Fruit fly (Drosophila melanogaster) whole organism, embryonic: Measurements from ENCODE around the gene CG9919.

Experiments
- Abd-B ChIP-seq: fragments of 200-800 bp; sonication (Bioruptor generic); optimal IDR thresholded peaks from 2 replicates; lab custom pipeline; 2018; ENCODE audit warnings: missing biosample characterization, mild to moderate bottlenecking, missing genetic modification characterization, moderate library complexity
- Adf1 ChIP-seq: fragments of 200-800 bp; sonication (Bioruptor generic); IDR thresholded peaks from 2 replicates; pipeline ENCODE4 v1.3.6; 2022; ENCODE audit warnings: missing biosample characterization, missing genetic modification characterization
- Atf-2 ChIP-seq: fragments of 200-800 bp; sonication (Bioruptor generic); optimal IDR thresholded peaks from 2 replicates; lab custom pipeline; 2016; ENCODE audit warnings: missing biosample characterization, missing genetic modification characterization
- Bgb ChIP-seq: fragments of 200-800 bp; sonication (Bioruptor generic); IDR thresholded peaks from 2 replicates; pipeline ENCODE4 v1.3.6; 2022; ENCODE audit warnings: missing biosample characterization, missing genetic modification characterization; ENCODE audit not compliant: partially characterized antibody
- Blimp-1 ChIP-seq: fragments of 200-800 bp; sonication (Bioruptor generic); optimal IDR thresholded peaks from 3 replicates; lab custom pipeline; 2018; ENCODE audit warnings: missing biosample characterization, missing genetic modification characterization, mild to moderate bottlenecking, moderate library complexity, missing genetic modification reagents
- CG10543 ChIP-seq: fragments of 200-800 bp; sonication (Bioruptor generic); optimal IDR thresholded peaks from 3 replicates; lab custom pipeline; 2017; ENCODE audit warnings: missing biosample characterization, mild to moderate bottlenecking, missing genetic modification characterization, moderate library complexity
- CG11695 ChIP-seq: fragments of 200-800 bp; sonication (Bioruptor generic); IDR thresholded peaks from 3 replicates; pipeline ENCODE4 v1.3.6; 2022; ENCODE audit warnings: missing biosample characterization, missing genetic modification characterization
- CG13624 ChIP-seq: fragments of 200-800 bp; sonication (Bioruptor generic); optimal IDR thresholded peaks from 2 replicates; lab custom pipeline; 2016; ENCODE audit warnings: missing biosample characterization, missing genetic modification characterization
- CG14860 ChIP-seq: fragments of 200-800 bp; sonication (Bioruptor generic); IDR thresholded peaks from 3 replicates; pipeline ENCODE4 v1.3.6; 2022; ENCODE audit warnings: missing biosample characterization, missing genetic modification characterization; ENCODE audit not compliant: partially characterized antibody
- CG30020 ChIP-seq: fragments of 200-800 bp; optimal IDR thresholded peaks from 2 replicates; lab custom pipeline; 2019; ENCODE audit warnings: missing biosample characterization, mild to moderate bottlenecking, missing genetic modification characterization, moderate library complexity
- CG31441 ChIP-seq: fragments of 200-800 bp; sonication (Bioruptor generic); IDR thresholded peaks from 2 replicates; pipeline ENCODE4 v1.3.6; 2022; ENCODE audit warnings: missing biosample characterization, missing genetic modification characterization
- CG33557 ChIP-seq: fragments of 200-800 bp; sonication (Bioruptor generic); optimal IDR thresholded peaks from 2 replicates; lab custom pipeline; 2019; ENCODE audit warnings: missing biosample characterization, mild to moderate bottlenecking, missing genetic modification characterization, moderate library complexity
- CG34376 ChIP-seq: fragments of 200-800 bp; sonication (Bioruptor generic); optimal IDR thresholded peaks from 2 replicates; lab custom pipeline; 2018; ENCODE audit warnings: missing biosample characterization, mild to moderate bottlenecking, missing genetic modification characterization
- CG3726 ChIP-seq: fragments of 200-800 bp; sonication (Bioruptor generic); IDR thresholded peaks from 3 replicates; pipeline ENCODE4, ENCODE4 v1.3.6; 2022; ENCODE audit warnings: missing biosample characterization, missing genetic modification characterization
- CG4707 ChIP-seq: fragments of 200-800 bp; sonication (Bioruptor generic); optimal IDR thresholded peaks from 2 replicates; lab custom pipeline; 2018; ENCODE audit warnings: missing biosample characterization, mild to moderate bottlenecking, missing genetic modification characterization, moderate library complexity
- CG8290 ChIP-seq, 3 experiments: fragments of 200-800 bp; sonication (Bioruptor generic); optimal IDR thresholded peaks; 2 replicates each; lab custom pipeline; 2016 to 2019; ENCODE audit warnings: missing biosample characterization in 3 of 3, missing genetic modification characterization in 3 of 3, mild to moderate bottlenecking in 2 of 3, moderate library complexity in 1 of 3
- CG8478 ChIP-seq: fragments of >200 bp; optimal IDR thresholded peaks from 2 replicates; lab custom pipeline; 2018
- D ChIP-seq, 2 experiments: fragments of 200-800 bp in 1 of 2; fragments of >200 bp in 1 of 2; sonication (Bioruptor generic) in 1 of 2; optimal IDR thresholded peaks; 2 replicates in 1 of 2; 3 replicates in 1 of 2; lab custom pipeline; 2017; ENCODE audit warnings: mild to moderate bottlenecking in 1 of 2, missing biosample characterization in 1 of 2, missing genetic modification characterization in 1 of 2, missing genetic modification reagents in 1 of 2
- Dip3 ChIP-seq: fragments of 200-800 bp; sonication (Bioruptor generic); optimal IDR thresholded peaks from 3 replicates; lab custom pipeline; 2016; ENCODE audit warnings: missing biosample characterization, missing genetic modification characterization
- Dref ChIP-seq: fragments of 200-800 bp; sonication (Bioruptor generic); IDR thresholded peaks from 2 replicates; pipeline ENCODE4 v1.3.6; 2022; ENCODE audit warnings: missing biosample characterization, missing genetic modification characterization
- HmgD ChIP-seq: fragments of 200-800 bp; sonication (Bioruptor generic); optimal IDR thresholded peaks from 3 replicates; lab custom pipeline; 2016; ENCODE audit warnings: missing biosample characterization, missing genetic modification characterization
- Hr51 ChIP-seq, 2 experiments: fragments of 200-800 bp; sonication (Bioruptor generic); optimal IDR thresholded peaks; 2 replicates in 1 of 2; 3 replicates in 1 of 2; lab custom pipeline; 2016 to 2018; ENCODE audit warnings: missing biosample characterization in 2 of 2, missing genetic modification characterization in 2 of 2, mild to moderate bottlenecking in 1 of 2, moderate library complexity in 1 of 2
- Jarid2 ChIP-seq: fragments of 200-800 bp; sonication (Bioruptor generic); optimal IDR thresholded peaks from 3 replicates; lab custom pipeline; 2017; ENCODE audit warnings: mild to moderate bottlenecking, missing biosample characterization, missing genetic modification reagents, missing genetic modification characterization
- Lpt ChIP-seq: fragments of >200 bp; optimal IDR thresholded peaks from 2 replicates; lab custom pipeline; 2018; ENCODE audit warnings: missing biosample characterization, missing genetic modification characterization
- Meics ChIP-seq: fragments of 200-800 bp; sonication (Bioruptor generic); optimal IDR thresholded peaks from 2 replicates; lab custom pipeline; 2017; ENCODE audit warnings: missing biosample characterization, mild to moderate bottlenecking, missing genetic modification characterization
- Oaz ChIP-seq: fragments of 200-800 bp; sonication (Bioruptor generic); IDR thresholded peaks from 2 replicates; pipeline ENCODE4 v1.3.6; 2022; ENCODE audit warnings: missing biosample characterization, missing genetic modification characterization
- Oli ChIP-seq: fragments of 200-800 bp; sonication (Bioruptor generic); optimal IDR thresholded peaks from 2 replicates; lab custom pipeline; 2018; ENCODE audit warnings: missing biosample characterization, mild to moderate bottlenecking, missing genetic modification characterization, moderate library complexity
- Pdp1 ChIP-seq, 2 experiments: fragments of 200-800 bp; sonication (Bioruptor generic); optimal IDR thresholded peaks; 3 replicates each; lab custom pipeline; 2016; ENCODE audit warnings: missing biosample characterization in 2 of 2, missing genetic modification characterization in 2 of 2, mild to moderate bottlenecking in 1 of 2, moderate library complexity in 1 of 2
- Spps ChIP-seq: fragments of 200-800 bp; sonication (Bioruptor generic); optimal IDR thresholded peaks from 2 replicates; lab custom pipeline; 2018; ENCODE audit warnings: missing biosample characterization, mild to moderate bottlenecking, missing genetic modification characterization
- Tbp ChIP-seq: fragments of >200 bp; optimal IDR thresholded peaks from 2 replicates; lab custom pipeline; 2018; ENCODE audit warnings: missing biosample characterization, missing genetic modification characterization
- Trl ChIP-seq, 3 experiments: fragments of >200 bp in 2 of 3; fragments of 200-800 bp in 1 of 3; sonication (Bioruptor generic) in 1 of 3; optimal IDR thresholded peaks; 2 replicates in 1 of 3; 3 replicates in 2 of 3; lab custom pipeline; 2016 to 2017; ENCODE audit warnings: missing biosample characterization in 1 of 3, missing genetic modification characterization in 1 of 3
- YL-1 ChIP-seq: fragments of 200-800 bp; sonication (Bioruptor generic); optimal IDR thresholded peaks from 3 replicates; lab custom pipeline; 2017; ENCODE audit warnings: missing biosample characterization, mild to moderate bottlenecking, missing genetic modification characterization
- ab ChIP-seq: fragments of 200-800 bp; sonication (Bioruptor generic); optimal IDR thresholded peaks from 2 replicates; lab custom pipeline; 2016; ENCODE audit warnings: missing biosample characterization, missing genetic modification characterization
- abd-A ChIP-seq: fragments of 200-800 bp; sonication (Bioruptor generic); optimal IDR thresholded peaks from 3 replicates; lab custom pipeline; 2019; ENCODE audit warnings: missing biosample characterization, mild to moderate bottlenecking, missing genetic modification characterization, moderate library complexity
- ase ChIP-seq: fragments of 200-800 bp; sonication (Bioruptor generic); IDR thresholded peaks from 3 replicates; pipeline ENCODE4 v1.3.6; 2022; ENCODE audit warnings: missing biosample characterization, missing genetic modification characterization
- bab2 ChIP-seq: fragments of 200-800 bp; sonication (Bioruptor generic); optimal IDR thresholded peaks from 2 replicates; lab custom pipeline; 2016; ENCODE audit warnings: missing biosample characterization, missing genetic modification characterization
- ci ChIP-seq: fragments of 200-800 bp; sonication (Bioruptor generic); IDR thresholded peaks from 3 replicates; pipeline ENCODE4 v1.3.6; 2022; ENCODE audit warnings: missing biosample characterization, missing genetic modification characterization
- danr ChIP-seq: fragments of 200-800 bp; sonication (Bioruptor generic); IDR thresholded peaks from 2 replicates; pipeline ENCODE4 v1.3.6; 2022; ENCODE audit warnings: missing biosample characterization, missing genetic modification characterization
- fd96Cb ChIP-seq: fragments of 200-800 bp; sonication (Bioruptor generic); optimal IDR thresholded peaks from 2 replicates; lab custom pipeline; 2018; ENCODE audit warnings: missing biosample characterization, mild to moderate bottlenecking, missing genetic modification characterization, moderate library complexity
- fu2 ChIP-seq: fragments of 200-800 bp; sonication (Bioruptor generic); optimal IDR thresholded peaks from 2 replicates; lab custom pipeline; 2016; ENCODE audit warnings: missing biosample characterization, missing genetic modification characterization
- grau ChIP-seq: fragments of 200-800 bp; optimal IDR thresholded peaks from 3 replicates; lab custom pipeline; 2019; ENCODE audit warnings: missing biosample characterization, mild to moderate bottlenecking, missing genetic modification characterization, moderate library complexity
- knrl ChIP-seq: fragments of 200-800 bp; sonication (Bioruptor generic); IDR thresholded peaks from 3 replicates; pipeline ENCODE4 v1.3.6; 2022; ENCODE audit warnings: missing biosample characterization, missing genetic modification characterization; ENCODE audit not compliant: partially characterized antibody
- maf-S ChIP-seq: fragments of 200-800 bp; sonication (Bioruptor generic); optimal IDR thresholded peaks from 2 replicates; lab custom pipeline; 2016; ENCODE audit warnings: missing biosample characterization, missing genetic modification characterization
- nerfin-2 ChIP-seq: fragments of 200-800 bp; sonication (Bioruptor generic); IDR thresholded peaks from 2 replicates; pipeline ENCODE4 v1.3.6; 2022; ENCODE audit warnings: missing biosample characterization, missing genetic modification characterization; ENCODE audit not compliant: partially characterized antibody
- ranshi ChIP-seq: fragments of 200-800 bp; sonication (Bioruptor generic); IDR thresholded peaks from 2 replicates; pipeline ENCODE4 v1.3.6; 2022; ENCODE audit warnings: missing biosample characterization, missing genetic modification characterization
- slbo ChIP-seq: fragments of 200-800 bp; sonication (Bioruptor generic); IDR thresholded peaks from 2 replicates; pipeline ENCODE4 v1.3.6; 2022; ENCODE audit warnings: missing biosample characterization, missing genetic modification characterization
- sob ChIP-seq: fragments of 200-800 bp; sonication (Bioruptor generic); IDR thresholded peaks from 2 replicates; pipeline ENCODE4 v1.3.6; 2022; ENCODE audit warnings: missing biosample characterization, missing genetic modification characterization
- zen ChIP-seq: fragments of 200-800 bp; sonication (Bioruptor generic); optimal IDR thresholded peaks from 3 replicates; lab custom pipeline; 2018; ENCODE audit warnings: missing biosample characterization, mild to moderate bottlenecking, missing genetic modification characterization, moderate library complexity
- zen2 ChIP-seq: fragments of 200-800 bp; sonication (Bioruptor generic); IDR thresholded peaks from 3 replicates; pipeline ENCODE4 v1.3.6; 2022; ENCODE audit warnings: missing biosample characterization, missing genetic modification characterization; ENCODE audit not compliant: partially characterized antibody
- zfh2 ChIP-seq: fragments of 200-800 bp; sonication (Bioruptor generic); optimal IDR thresholded peaks from 2 replicates; lab custom pipeline; 2016; ENCODE audit warnings: missing biosample characterization, missing genetic modification characterization

The CG9919 gene

DNA sequence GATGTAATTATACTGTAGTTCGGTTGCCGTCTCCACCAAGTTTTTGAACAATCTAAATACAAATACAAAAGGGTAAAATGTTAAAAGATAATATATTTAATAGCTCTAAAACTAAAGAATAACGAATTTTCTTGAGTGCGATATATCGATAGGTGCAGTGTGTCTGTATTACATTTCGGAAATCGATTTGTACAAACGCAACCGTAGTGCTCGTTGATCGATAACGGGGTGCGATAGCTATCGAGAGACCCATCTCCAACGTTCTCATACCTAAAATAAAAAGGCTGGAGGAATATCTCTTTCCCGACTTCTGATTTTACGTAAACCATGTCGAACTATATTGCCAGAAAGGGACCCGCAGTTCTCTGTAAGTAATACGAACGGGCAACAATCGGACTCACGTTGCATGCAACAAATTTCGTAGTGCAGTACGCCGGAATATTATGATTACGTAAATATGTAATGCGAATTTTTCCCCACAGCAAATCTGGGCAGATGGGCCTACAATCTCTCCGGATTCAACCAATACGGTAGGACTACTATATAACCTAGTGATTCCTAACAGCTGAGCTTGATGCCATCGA is 44.4 kb downstream of the CG9919 start, which contains the start of gene UQCR-14 (continued):
- TF ChIP-seq Jarid2 (GFP tag; lab: Kevin White, UChicago) (no peak), maf-S (GFP tag; lab: Kevin White, UChicago) (no peak), CG34376 (GFP tag; lab: Kevin White, UChicago) (peak; percentile 25), ci (GFP tag; lab: Robert Waterston, UW) (no peak; the same call in 2 of the 3 replicates), Trl (optimal IDR thresholded peaks at IDR 0.05; lab: Kevin White, UChicago) (no peak), Trl (GFP tag; optimal IDR thresholded peaks at IDR 0.05; lab: Kevin White, UChicago) (no peak), Oaz (no peak), HmgD (no peak), CG3726 (GFP tag; lab: Robert Waterston, UW) (no peak), Lpt (GFP tag; lab: Kevin White, UChicago) (no peak), Oli (tag; lab: Kevin White, UChicago) (no peak), zfh2 (peak; percentile 4), CG33557 (GFP tag; lab: Kevin White, UChicago) (no peak), Abd-B (GFP tag; lab: Kevin White, UChicago) (no peak), CG31441 (GFP tag; lab: Robert Waterston, UW) (peak; percentile 29; the same call in 1 of the 2 replicates), CG11695 (GFP tag; lab: Robert Waterston, UW) (no peak), zen (peak; percentile 5), Dref (peak; percentile 99), slbo (peak; percentile 45; the same call in 1 of the 2 replicates), fd96Cb (tag; lab: Kevin White, UChicago) (no peak), CG4707 (no peak), CG14860 (GFP tag; lab: Robert Waterston, UW) (peak; percentile 96), Atf-2 (GFP tag; lab: Kevin White, UChicago) (no peak), fu2 (GFP tag; lab: Kevin White, UChicago) (peak; percentile 4), CG8478 (lab: Kevin White, UChicago) (no peak), D (optimal IDR thresholded peaks at IDR 0.05; lab: Kevin White, UChicago) (no peak), D (GFP tag; optimal IDR thresholded peaks at IDR 0.05; lab: Kevin White, UChicago) (no peak), ase (GFP tag; lab: Robert Waterston, UW) (0 out of 3 replicates have a peak, but pooled peaks have one; percentile 27), grau (peak; percentile 53), ranshi (0 out of 2 replicates have a peak, but pooled peaks have one; percentile 27), Meics (GFP tag; lab: Kevin White, UChicago) (peak; percentile 37), Hr51 (GFP tag; optimal IDR thresholded peaks at IDR 0.05; lab: Kevin White, UChicago) (no peak), CG8290 (GFP tag; optimal IDR thresholded peaks at IDR 0.05; lab: Kevin White, UChicago) (peak; percentile 29), CG8290 (tag; optimal IDR thresholded peaks at IDR 0.05; lab: Kevin White, UChicago) (peak in 1 of 2 experiments; percentile 78)

- TF ChIP-seq Spps: no peak
- no peak for TF ChIP-seq Tbp
- no peak for TF ChIP-seq sob
- no peak for TF ChIP-seq knrl (GFP tag; lab: Robert Waterston, UW)
- no peak for TF ChIP-seq ab (GFP tag; lab: Kevin White, UChicago)
- no peak for TF ChIP-seq abd-A (tag; lab: Kevin White, UChicago)
- TF ChIP-seq CG13624 (GFP tag; lab: Kevin White, UChicago): no peak
- no peak for TF ChIP-seq YL-1 (GFP tag; lab: Kevin White, UChicago)
- TF ChIP-seq Adf1 (GFP tag; lab: Robert Waterston, UW): no peak
- TF ChIP-seq Bgb: no peak
- no peak for TF ChIP-seq zen2 (GFP tag; lab: Robert Waterston, UW)
- TF ChIP-seq nerfin-2 (GFP tag; lab: Robert Waterston, UW): no peak
- no peak for TF ChIP-seq CG10543 (GFP tag; lab: Kevin White, UChicago)
- TF ChIP-seq Pdp1 (GFP tag; optimal IDR thresholded peaks at IDR 0.05; lab: Kevin White, UChicago): no peak
- TF ChIP-seq Dip3 (GFP tag; lab: Kevin White, UChicago): no peak
- TF ChIP-seq CG30020 (tag; lab: Kevin White, UChicago): no peak
- TF ChIP-seq Blimp-1 (GFP tag; lab: Kevin White, UChicago): peak; percentile 18
- no peak for TF ChIP-seq bab2 (GFP tag; lab: Kevin White, UChicago)
- no peak for TF ChIP-seq danr (GFP tag; lab: Robert Waterston, UW)
Observed at dm6 chrX:16285186-16285585, 45.4 kb downstream of the CG9919 start.
